Worm (Caenorhabditis elegans) whole organism, L4/young adult: ENCODE data around the gene BE10.3.

Experiments used
- W03F9.2 ChIP-seq: fragments of 150-350 bp; optimal IDR thresholded peaks from 2 replicates; lab custom pipeline; 2014; ENCODE audit warnings: missing biosample characterization, missing genetic modification characterization
- dao-5 ChIP-seq: sonication (generic microtip); optimal IDR thresholded peaks from 2 replicates; lab custom pipeline; 2016; ENCODE audit warnings: missing genotype, missing genetic modification characterization, moderate library complexity, missing compliant biosample characterization

ce11 chrIII:12800529-12800928, 7.3 kb upstream of the BE10.3 start:
- TF ChIP-seq W03F9.2 (tag; lab: Kevin White, UChicago) (no peak), dao-5 (tag; lab: Kevin White, UChicago) (no peak)
